Worm (Caenorhabditis elegans): ENCODE measurements around the gene F20B6.6.

DNA sequence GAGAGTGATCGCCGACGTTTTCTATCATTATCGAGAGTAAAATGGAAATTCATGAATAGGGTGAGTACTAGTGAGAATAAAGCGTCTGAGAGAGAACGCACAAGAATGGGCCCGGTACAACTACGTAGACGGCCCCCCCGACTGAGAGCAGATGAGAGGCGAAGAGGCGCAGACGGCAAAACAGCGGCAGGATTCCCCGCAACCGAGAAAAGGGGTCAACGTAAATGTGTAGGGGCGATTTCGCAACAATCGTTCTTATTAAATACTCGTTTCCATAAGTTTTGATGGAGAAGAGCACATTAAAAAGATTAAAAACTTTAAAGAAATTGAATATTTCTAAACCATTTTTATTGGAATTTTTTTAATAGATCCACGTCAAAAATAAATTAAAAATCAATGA is 12.6 kb upstream of the F20B6.6 start:
- TF ChIP-seq lin-11 (tag; optimal IDR thresholded peaks at IDR 0.05) (no peak), ama-1 (optimal IDR thresholded peaks at IDR 0.05) (no peak), hlh-8 (tag; optimal IDR thresholded peaks at IDR 0.05) (no peak), pag-3 (tag; optimal IDR thresholded peaks at IDR 0.05; ENCODE audit: borderline replicate concordance) (no peak)

Data from whole organism, late embryonic.